Worm (Caenorhabditis elegans) whole organism, midembryonic: ENCODE results near the gene act-1.

Source experiments
- T22C8.4 ChIP-seq: fragments of 200-800 bp; sonication (Bioruptor generic); IDR thresholded peaks from 2 replicates; pipeline ENCODE4 v1.3.6; 2022; ENCODE audit warnings: missing genetic modification characterization, missing compliant biosample characterization
- cog-1 ChIP-seq: sonication (generic microtip); optimal IDR thresholded peaks from 2 replicates; lab custom pipeline; 2016; ENCODE audit warnings: missing genetic modification characterization, missing compliant biosample characterization
- flt-1 ChIP-seq: fragments of 200-800 bp; sonication (Bioruptor generic); IDR thresholded peaks from 2 replicates; pipeline ENCODE4 v1.3.6; 2022; ENCODE audit warnings: missing genetic modification characterization, missing compliant biosample characterization
- klf-2 ChIP-seq: fragments of 200-800 bp; sonication (Bioruptor generic); conservative IDR thresholded peaks from 2 replicates; pipeline ENCODE4 v1.3.6; 2022; ENCODE audit warnings: missing genetic modification reagents, missing genetic modification characterization, missing compliant biosample characterization
- med-1 ChIP-seq: sonication (generic microtip); optimal IDR thresholded peaks from 2 replicates; lab custom pipeline; 2017; ENCODE audit warnings: missing genetic modification characterization, mild to moderate bottlenecking, missing compliant biosample characterization, antibody characterized with exemption, missing genetic modification reagents; ENCODE audit not compliant: insufficient read depth
- ref-1 ChIP-seq: fragments of 200-800 bp; sonication (Bioruptor generic); conservative IDR thresholded peaks from 2 replicates; pipeline ENCODE4 v1.3.6; 2022; ENCODE audit warnings: missing genetic modification reagents, missing genetic modification characterization, missing compliant biosample characterization
- tab-1 ChIP-seq: fragments of 200-800 bp; sonication (Bioruptor generic); IDR thresholded peaks from 2 replicates; pipeline ENCODE4 v1.3.6; 2022; ENCODE audit warnings: missing genetic modification characterization, missing compliant biosample characterization
- ztf-23 ChIP-seq: fragments of 200-800 bp; sonication (Bioruptor generic); IDR thresholded peaks from 2 replicates; pipeline ENCODE4 v1.3.6; 2022; ENCODE audit warnings: missing genetic modification reagents, missing genetic modification characterization, missing compliant biosample characterization
- ztf-29 ChIP-seq: fragments of 200-800 bp; sonication (Bioruptor generic); IDR thresholded peaks from 2 replicates; pipeline ENCODE4 v1.3.6; 2022; ENCODE audit warnings: missing genetic modification reagents, missing genetic modification characterization, missing compliant biosample characterization

The act-1 gene

ce11 chrV:11122466-11122865 lies 41.6 kb downstream of the act-1 start, which contains the start of gene mboa-2:
mboa-2 (minus strand) TSS chrV:11122493.
- TF ChIP-seq med-1 (GFP tag; lab: Kevin White, UChicago) = no peak
- no peak for TF ChIP-seq ref-1
- TF ChIP-seq cog-1 (tag; lab: Kevin White, UChicago) = no peak
- no peak for TF ChIP-seq flt-1 (GFP tag; lab: Robert Waterston, UW)
- no peak for TF ChIP-seq T22C8.4 (GFP tag; lab: Robert Waterston, UW)
- TF ChIP-seq ztf-29 (GFP tag; lab: Robert Waterston, UW) = no peak
- TF ChIP-seq klf-2 (GFP tag; lab: Robert Waterston, UW) = no peak
- no peak for TF ChIP-seq tab-1 (GFP tag; lab: Robert Waterston, UW)
- no peak for TF ChIP-seq ztf-23 (GFP tag; lab: Robert Waterston, UW)

ce11 chrV:11123817-11124337 lies 43.0 kb downstream of the act-1 start, which contains the start of the genes atp-5 and lmtr-3:
atp-5 (minus strand) TSS chrV:11123867.
lmtr-3 (plus strand) TSS chrV:11124186.
- peak; percentile 57; the same call in 1 of the 2 replicates for TF ChIP-seq T22C8.4 (GFP tag; lab: Robert Waterston, UW)
- peak; percentile 34 for TF ChIP-seq cog-1 (tag; lab: Kevin White, UChicago)
- no peak for TF ChIP-seq ztf-29 (GFP tag; lab: Robert Waterston, UW)
- no peak for TF ChIP-seq med-1 (GFP tag; lab: Kevin White, UChicago)
- no peak for TF ChIP-seq tab-1 (GFP tag; lab: Robert Waterston, UW)
- TF ChIP-seq ztf-23 (GFP tag; lab: Robert Waterston, UW) = peak; percentile 76
- peak; percentile 60 for TF ChIP-seq flt-1 (GFP tag; lab: Robert Waterston, UW)
- TF ChIP-seq klf-2 (GFP tag; lab: Robert Waterston, UW) = no peak
- no peak for TF ChIP-seq ref-1

ce11 chrV:11124922-11125321 lies 44.1 kb downstream of the act-1 start, which contains the start of gene C06H2.2:
C06H2.2 (plus strand) TSS chrV:11125222.
- no peak for TF ChIP-seq ref-1
- TF ChIP-seq med-1 (GFP tag; lab: Kevin White, UChicago) = no peak
- no peak for TF ChIP-seq flt-1 (GFP tag; lab: Robert Waterston, UW)
- no peak for TF ChIP-seq ztf-23 (GFP tag; lab: Robert Waterston, UW)

- TF ChIP-seq cog-1 (tag; lab: Kevin White, UChicago) (no peak), med-1 (GFP tag; lab: Kevin White, UChicago) (no peak), ztf-29 (GFP tag; lab: Robert Waterston, UW) (no peak), klf-2 (GFP tag; lab: Robert Waterston, UW) (no peak), tab-1 (GFP tag; lab: Robert Waterston, UW) (no peak), ztf-23 (GFP tag; lab: Robert Waterston, UW) (no peak)
These were observed 46.3 kb downstream of the act-1 start, which contains the start of gene jmjd-5 for ce11 chrV:11127197-11127596. jmjd-5 (plus strand) TSS chrV:11127497.

- TF ChIP-seq T22C8.4 (GFP tag; lab: Robert Waterston, UW) (no peak), klf-2 (GFP tag; lab: Robert Waterston, UW) (no peak), ztf-23 (GFP tag; lab: Robert Waterston, UW) (no peak), med-1 (GFP tag; lab: Kevin White, UChicago) (no peak)
These were observed 50.9 kb downstream of the act-1 start for ce11 chrV:11131801-11132200.
